Fruit fly (Drosophila melanogaster) whole organism, adult: ENCODE data around the gene Kmn2.
"Not testable (repeated sequence)": the region's sequence is repeated elsewhere in the genome, so short reads cannot be mapped to it uniquely, and the experiment has no call there.

ENCODE experiments used
- CG11617 ChIP-seq: fragments of 200-800 bp; sonication (Bioruptor generic); optimal IDR thresholded peaks from 2 replicates; lab custom pipeline; 2017; ENCODE audit warnings: mild to moderate bottlenecking, missing biosample characterization, missing genetic modification reagents, missing genetic modification characterization
- CG12768 ChIP-seq: fragments of 200-800 bp; sonication (Bioruptor generic); optimal IDR thresholded peaks from 2 replicates; lab custom pipeline; 2017; ENCODE audit warnings: missing biosample characterization, missing genetic modification characterization, mild to moderate bottlenecking, moderate library complexity, missing genetic modification reagents
- CG14711 ChIP-seq: fragments of 200-800 bp; sonication (Bioruptor generic); optimal IDR thresholded peaks from 2 replicates; lab custom pipeline; 2018; ENCODE audit warnings: missing biosample characterization, mild to moderate bottlenecking, missing genetic modification characterization, moderate library complexity
- CG1620 ChIP-seq: fragments of 200-800 bp; sonication (Bioruptor generic); optimal IDR thresholded peaks from 2 replicates; lab custom pipeline; 2016; ENCODE audit warnings: missing biosample characterization, missing genetic modification characterization
- CG7045 ChIP-seq: fragments of 200-800 bp; sonication (Bioruptor generic); optimal IDR thresholded peaks from 2 replicates; lab custom pipeline; 2017; ENCODE audit warnings: missing biosample characterization, mild to moderate bottlenecking, missing genetic modification characterization
- Clk ChIP-seq: fragments of 200-800 bp; sonication (Bioruptor generic); optimal IDR thresholded peaks from 2 replicates; lab custom pipeline; 2017; ENCODE audit warnings: missing biosample characterization, missing genetic modification characterization
- Crg-1 ChIP-seq: fragments of 200-800 bp; sonication (Bioruptor generic); optimal IDR thresholded peaks from 2 replicates; lab custom pipeline; 2016; ENCODE audit warnings: missing biosample characterization, missing genetic modification characterization
- Hr96 ChIP-seq: fragments of 200-800 bp; sonication (Bioruptor generic); optimal IDR thresholded peaks from 2 replicates; lab custom pipeline; 2016; ENCODE audit warnings: missing biosample characterization, missing genetic modification characterization
- Mnt ChIP-seq: fragments of 200-800 bp; sonication (Bioruptor generic); optimal IDR thresholded peaks from 2 replicates; lab custom pipeline; 2016; ENCODE audit warnings: missing biosample characterization, mild to moderate bottlenecking, missing genetic modification characterization
- cnc ChIP-seq, 2 experiments: fragments of >200 bp; optimal IDR thresholded peaks; 2 replicates each; lab custom pipeline; 2017
- kay ChIP-seq: fragments of 200-800 bp; sonication (Bioruptor generic); peaks from one replicate; lab custom pipeline; 2016; ENCODE audit warnings: missing biosample characterization, missing genetic modification characterization, borderline replicate concordance
- ovo ChIP-seq: fragments of 200-800 bp; sonication (Bioruptor generic); optimal IDR thresholded peaks from 2 replicates; lab custom pipeline; 2016; ENCODE audit warnings: missing biosample characterization, missing genetic modification characterization
- pad ChIP-seq: fragments of 200-800 bp; sonication (Bioruptor generic); optimal IDR thresholded peaks from 3 replicates; lab custom pipeline; 2017; ENCODE audit warnings: missing biosample characterization, missing genetic modification characterization, mild to moderate bottlenecking, moderate library complexity, missing genetic modification reagents
- toe ChIP-seq: fragments of 200-800 bp; sonication (Bioruptor generic); optimal IDR thresholded peaks from 2 replicates; lab custom pipeline; 2016; ENCODE audit warnings: missing biosample characterization, missing genetic modification characterization

DNA sequence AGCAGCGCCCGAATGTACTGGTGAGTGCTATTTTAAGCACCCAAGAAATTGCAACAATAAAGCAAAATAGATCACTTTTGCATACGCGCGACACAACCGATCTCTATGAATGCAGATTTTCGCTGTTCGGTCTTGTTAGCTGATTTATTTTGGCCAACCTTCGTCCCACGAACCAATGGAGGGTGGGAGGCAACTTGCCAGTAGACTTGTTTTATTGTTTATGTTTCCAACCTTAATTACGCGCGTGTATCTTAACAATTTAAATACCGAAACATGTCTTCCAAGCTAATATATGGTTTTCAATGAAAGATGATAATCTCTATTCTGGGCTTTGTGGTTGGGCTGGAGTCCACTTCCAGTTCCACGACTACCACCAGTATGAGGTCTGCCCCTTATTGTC lies 47.8 kb upstream of the Kmn2 start, which contains the start of gene CG43618:
- TF ChIP-seq Clk (GFP tag; lab: Kevin White, UChicago); CG7045 (GFP tag; lab: Kevin White, UChicago); CG11617; Mnt; Crg-1; cnc (optimal IDR thresholded peaks at IDR 0.05; lab: Kevin White, UChicago); CG1620; toe (GFP tag; lab: Kevin White, UChicago); kay (GFP tag; lab: Kevin White, UChicago); pad (GFP tag; lab: Kevin White, UChicago); ovo; Hr96 (GFP tag; lab: Kevin White, UChicago); CG12768 (GFP tag; lab: Kevin White, UChicago); CG14711 (tag; lab: Kevin White, UChicago): not testable (repeated sequence)
